Worm (Caenorhabditis elegans) whole organism, L4/young adult: ENCODE data around the gene B0198.3.

Source experiments
- W03F9.2 ChIP-seq: fragments of 150-350 bp; optimal IDR thresholded peaks from 2 replicates; lab custom pipeline; 2014; ENCODE audit warnings: missing biosample characterization, missing genetic modification characterization
- dao-5 ChIP-seq: sonication (generic microtip); optimal IDR thresholded peaks from 2 replicates; lab custom pipeline; 2016; ENCODE audit warnings: missing genotype, missing genetic modification characterization, moderate library complexity, missing compliant biosample characterization
- him-1 ChIP-seq: sonication (generic microtip); optimal IDR thresholded peaks from 2 replicates; lab custom pipeline; 2016; ENCODE audit warnings: missing genotype, missing genetic modification reagents, missing genetic modification characterization, missing compliant biosample characterization

Gene B0198.3

DNA sequence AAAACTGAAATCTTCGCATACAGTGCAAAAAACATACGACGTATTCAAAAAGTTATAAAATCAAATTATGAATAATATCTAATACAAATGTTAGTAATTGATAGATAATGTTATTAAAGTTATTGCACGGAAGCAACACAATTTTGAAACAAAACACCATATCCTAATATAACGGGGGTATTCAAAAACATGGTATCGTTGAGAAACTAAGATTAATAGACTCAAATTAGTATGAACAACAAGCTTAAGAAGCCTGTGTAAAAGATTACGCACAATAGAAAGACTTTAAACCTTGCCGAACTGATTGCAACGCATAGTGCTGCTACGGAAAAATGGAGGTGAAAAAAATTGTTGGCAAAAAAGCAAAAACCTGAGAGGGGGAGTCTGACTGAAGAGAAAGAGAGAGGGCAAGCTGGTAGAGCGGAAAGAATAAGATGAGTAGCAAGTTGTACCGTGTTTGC lies 51.3 kb downstream of the B0198.3 start, which contains the start of gene sma-5:
Gene sma-5, minus strand, starts transcription at position 51 of the 461 bp plus-strand sequence.
- TF ChIP-seq him-1 (no peak), W03F9.2 (tag; lab: Kevin White, UChicago) (no peak)

DNA sequence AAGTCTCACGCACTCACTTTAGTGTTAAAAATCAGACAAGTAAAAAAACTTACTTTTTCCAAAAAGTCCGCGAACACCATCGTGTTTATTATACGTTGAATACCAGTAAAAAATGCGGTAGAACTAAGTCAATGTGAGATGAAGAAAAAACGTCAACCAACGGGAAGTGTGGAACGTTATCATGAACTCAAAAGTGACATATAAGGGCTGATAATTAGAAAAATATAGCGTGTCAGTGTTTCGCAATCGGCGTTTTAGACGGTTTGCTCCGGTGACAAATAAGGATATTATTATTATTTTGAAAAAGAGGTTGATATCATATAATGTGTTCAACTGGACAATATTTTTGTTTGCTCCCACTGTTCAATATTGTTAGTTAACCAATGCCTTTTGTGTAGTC lies 51.9 kb downstream of the B0198.3 start:
- TF ChIP-seq dao-5 (tag; lab: Kevin White, UChicago) (no peak), him-1 (no peak), W03F9.2 (tag; lab: Kevin White, UChicago) (no peak)

DNA sequence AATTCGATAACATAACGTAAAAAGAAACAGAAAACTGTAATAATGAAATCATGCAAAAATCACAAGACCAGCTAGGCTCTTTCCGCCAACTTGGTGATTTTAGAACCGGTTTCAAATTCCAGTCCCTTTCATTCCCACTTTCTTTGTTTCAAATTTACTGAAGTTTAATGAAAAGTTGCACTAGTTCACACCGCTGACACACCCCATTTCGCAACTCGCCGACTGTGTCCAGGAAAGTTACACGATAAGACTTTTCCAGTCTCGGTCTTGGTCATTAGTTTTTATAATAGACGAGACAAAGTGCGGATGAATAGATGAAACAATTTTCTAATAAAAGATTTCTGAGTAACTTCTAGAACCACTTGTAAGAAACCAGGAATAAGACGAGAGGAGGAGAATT lies 52.9 kb downstream of the B0198.3 start:
- TF ChIP-seq him-1 (no peak), W03F9.2 (tag; lab: Kevin White, UChicago) (no peak), dao-5 (tag; lab: Kevin White, UChicago) (no peak)

DNA sequence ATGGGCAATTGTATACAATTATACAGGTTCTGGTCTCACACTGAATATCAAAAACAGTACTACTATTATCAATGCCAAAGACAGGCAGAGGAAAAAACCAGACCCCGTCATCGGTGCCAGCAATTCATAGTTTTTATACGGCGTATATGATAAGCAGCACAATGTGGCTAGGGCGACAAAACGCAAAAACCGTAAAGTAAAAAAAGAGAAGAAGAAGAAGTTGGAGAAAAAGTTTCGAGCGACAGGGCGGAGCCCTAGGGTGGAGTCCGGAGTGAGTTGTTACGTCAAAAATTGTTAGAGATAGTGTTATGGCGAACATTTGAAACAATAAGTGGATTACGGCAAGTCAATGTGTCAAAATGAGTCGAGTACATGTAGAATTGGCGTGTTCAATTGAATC lies 55.3 kb downstream of the B0198.3 start:
- TF ChIP-seq him-1 (no peak), W03F9.2 (tag; lab: Kevin White, UChicago) (no peak), dao-5 (tag; lab: Kevin White, UChicago) (no peak)

DNA sequence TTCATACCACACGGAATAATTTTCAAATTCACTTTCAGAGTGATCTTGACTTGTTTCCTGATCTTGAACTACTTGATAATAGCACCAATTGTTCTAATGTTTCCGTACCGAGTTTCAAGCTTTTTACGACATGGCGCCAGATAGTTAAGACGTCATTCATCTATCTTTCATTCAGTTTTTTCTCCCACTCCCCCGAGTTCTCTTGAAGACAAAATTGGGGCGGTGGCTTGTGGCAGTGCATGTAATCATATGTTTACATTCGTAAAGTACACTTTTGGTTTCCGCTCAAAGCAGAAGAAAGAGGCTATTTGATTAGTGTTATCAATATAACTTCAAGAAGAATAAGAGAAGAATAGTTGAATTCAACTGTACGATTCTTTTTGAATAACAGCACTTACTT lies 57.3 kb downstream of the B0198.3 start:
- no peak for TF ChIP-seq W03F9.2 (tag; lab: Kevin White, UChicago)
- TF ChIP-seq dao-5 (tag; lab: Kevin White, UChicago), result no peak
- TF ChIP-seq him-1, result no peak

DNA sequence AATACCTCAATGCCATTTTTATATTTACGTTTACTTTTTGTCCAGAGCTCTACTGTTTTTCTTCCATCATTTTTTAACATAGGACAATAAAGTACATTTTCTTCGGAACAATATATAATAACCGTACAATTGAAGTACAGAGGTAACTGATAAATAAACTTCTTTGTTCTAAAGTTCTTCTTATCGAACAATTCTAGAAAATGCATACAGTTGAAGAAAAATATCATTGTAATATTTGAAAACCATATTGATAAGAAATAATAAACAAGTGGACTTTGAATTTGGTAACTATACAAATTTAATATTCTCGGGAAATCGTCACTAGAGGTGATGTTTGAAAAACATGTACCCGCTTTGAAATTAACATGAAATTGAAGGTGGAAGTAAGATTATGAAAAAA lies 60.3 kb downstream of the B0198.3 start:
- TF ChIP-seq dao-5 (tag; lab: Kevin White, UChicago), result no peak
- no peak for TF ChIP-seq him-1
- no peak for TF ChIP-seq W03F9.2 (tag; lab: Kevin White, UChicago)

DNA sequence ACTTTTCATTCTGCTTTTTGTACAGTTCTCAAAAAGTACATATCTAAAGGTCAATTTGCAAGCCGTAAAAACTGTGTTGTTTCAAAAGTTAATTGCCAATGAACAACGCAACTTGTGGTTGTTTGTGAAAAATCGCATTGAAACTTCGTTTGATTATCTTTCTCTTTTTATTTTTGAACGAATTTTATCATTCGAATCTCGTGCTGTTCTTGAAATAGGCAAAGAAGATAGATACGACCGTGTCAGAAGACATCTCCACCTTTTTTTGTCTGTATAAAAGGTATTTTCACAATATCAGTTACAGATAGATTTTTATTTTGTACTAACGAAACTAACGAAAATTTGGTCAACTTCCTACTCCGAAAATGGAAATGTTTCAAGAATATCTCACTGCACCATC lies 62.4 kb downstream of the B0198.3 start, which contains the start of gene C49F5.7:
Gene C49F5.7, plus strand, starts transcription at position 301 of the 400 bp plus-strand sequence.
- TF ChIP-seq dao-5 (tag; lab: Kevin White, UChicago), result no peak
- no peak for TF ChIP-seq him-1
- no peak for TF ChIP-seq W03F9.2 (tag; lab: Kevin White, UChicago)

DNA sequence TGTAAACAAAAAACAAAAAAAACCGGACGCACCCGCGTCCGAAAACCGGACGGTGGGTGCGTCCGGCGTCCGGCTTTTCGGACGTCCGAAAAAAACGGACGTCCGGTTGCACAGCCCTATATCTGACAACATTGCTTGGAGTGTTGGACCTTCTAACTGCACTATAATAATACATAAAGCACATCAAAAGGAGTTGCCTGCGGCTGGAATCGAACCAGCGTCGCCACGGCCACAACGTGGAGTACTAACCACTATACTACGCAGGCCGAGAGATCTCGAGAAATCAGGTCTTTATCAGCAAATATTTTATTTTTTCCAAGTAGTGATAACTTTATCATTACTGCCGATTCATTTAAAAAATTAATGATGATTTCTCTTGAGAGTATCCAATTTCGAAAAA lies 63.5 kb downstream of the B0198.3 start:
- TF ChIP-seq dao-5 (tag; lab: Kevin White, UChicago) (no peak), W03F9.2 (tag; lab: Kevin White, UChicago) (no peak), him-1 (no peak)

DNA sequence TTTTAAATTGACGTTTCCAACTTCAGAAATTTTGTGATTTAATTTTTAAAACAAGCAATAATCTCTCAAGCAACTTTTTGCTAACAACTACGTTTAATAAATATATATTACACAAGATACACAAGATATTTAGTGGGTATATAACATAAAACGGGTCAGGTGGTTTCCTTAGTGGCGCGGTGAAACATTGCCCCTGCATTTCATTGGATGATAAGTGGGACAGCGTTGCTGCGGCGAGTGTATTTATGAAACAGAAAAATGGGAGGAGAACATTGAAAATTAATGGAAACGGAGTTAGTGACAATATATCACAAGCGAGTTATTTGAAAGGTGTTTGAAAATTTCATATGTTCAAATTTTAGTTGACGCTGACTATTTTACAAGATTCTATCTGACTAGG lies 64.1 kb downstream of the B0198.3 start:
- no peak for TF ChIP-seq him-1
- TF ChIP-seq dao-5 (tag; lab: Kevin White, UChicago), result no peak
